Fruit fly (Drosophila melanogaster) whole organism, embryonic: ENCODE data around the gene CG5835.

Source experiments
- Atf6 ChIP-seq: fragments of 200-800 bp; sonication (Bioruptor generic); IDR thresholded peaks from 2 replicates; pipeline ENCODE4 v1.3.6; 2022; ENCODE audit warnings: missing biosample characterization, missing genetic modification characterization
- Blimp-1 ChIP-seq: fragments of 200-800 bp; sonication (Bioruptor generic); optimal IDR thresholded peaks from 3 replicates; lab custom pipeline; 2018; ENCODE audit warnings: missing biosample characterization, missing genetic modification characterization, mild to moderate bottlenecking, moderate library complexity, missing genetic modification reagents
- BtbVII ChIP-seq: fragments of 200-800 bp; sonication (Bioruptor generic); optimal IDR thresholded peaks from 3 replicates; lab custom pipeline; 2017; ENCODE audit warnings: missing biosample characterization, mild to moderate bottlenecking, missing genetic modification characterization
- CG1024 ChIP-seq: fragments of 200-800 bp; sonication (Bioruptor generic); IDR thresholded peaks from 2 replicates; pipeline ENCODE4 v1.3.6; 2022; ENCODE audit warnings: missing biosample characterization, missing genetic modification characterization
- CG11247 ChIP-seq: fragments of 200-800 bp; sonication (Bioruptor generic); IDR thresholded peaks from 2 replicates; pipeline ENCODE4 v1.3.6; 2022; ENCODE audit warnings: missing biosample characterization, missing genetic modification characterization
- CG11398 ChIP-seq: fragments of 200-800 bp; sonication (Bioruptor generic); optimal IDR thresholded peaks from 2 replicates; lab custom pipeline; 2016; ENCODE audit warnings: missing biosample characterization, missing genetic modification characterization
- CG11560 ChIP-seq: fragments of 200-800 bp; sonication (Bioruptor generic); IDR thresholded peaks from 3 replicates; pipeline ENCODE4 v1.3.6; 2022; ENCODE audit warnings: missing biosample characterization, missing genetic modification characterization
- CG11696 ChIP-seq: fragments of 200-800 bp; sonication (Bioruptor generic); IDR thresholded peaks from 2 replicates; pipeline ENCODE4 v1.3.6; 2022; ENCODE audit warnings: missing biosample characterization, missing genetic modification characterization
- CG1233 ChIP-seq: fragments of 200-800 bp; sonication (Bioruptor generic); optimal IDR thresholded peaks from 4 replicates; lab custom pipeline; 2018; ENCODE audit warnings: missing biosample characterization, mild to moderate bottlenecking, missing genetic modification characterization
- CG12391 ChIP-seq: fragments of 200-800 bp; sonication (Bioruptor generic); optimal IDR thresholded peaks from 3 replicates; lab custom pipeline; 2018; ENCODE audit warnings: missing biosample characterization, mild to moderate bottlenecking, missing genetic modification characterization, moderate library complexity
- CG14860 ChIP-seq: fragments of 200-800 bp; sonication (Bioruptor generic); IDR thresholded peaks from 3 replicates; pipeline ENCODE4 v1.3.6; 2022; ENCODE audit warnings: missing biosample characterization, missing genetic modification characterization; ENCODE audit not compliant: partially characterized antibody
- CG17186 ChIP-seq: fragments of 200-800 bp; sonication (Bioruptor generic); optimal IDR thresholded peaks from 3 replicates; lab custom pipeline; 2017; ENCODE audit warnings: missing biosample characterization, missing genetic modification reagents, missing genetic modification characterization
- CG17612 ChIP-seq: fragments of 200-800 bp; sonication (Bioruptor generic); IDR thresholded peaks from 2 replicates; pipeline ENCODE4 v1.3.6; 2022; ENCODE audit warnings: missing biosample characterization, missing genetic modification characterization
- CG30403 ChIP-seq: fragments of 200-800 bp; sonication (Bioruptor generic); optimal IDR thresholded peaks from 3 replicates; lab custom pipeline; 2016; ENCODE audit warnings: missing biosample characterization, missing genetic modification characterization
- CG4707 ChIP-seq: fragments of 200-800 bp; sonication (Bioruptor generic); optimal IDR thresholded peaks from 2 replicates; lab custom pipeline; 2018; ENCODE audit warnings: missing biosample characterization, mild to moderate bottlenecking, missing genetic modification characterization, moderate library complexity
- CG4730 ChIP-seq: fragments of 200-800 bp; sonication (Bioruptor generic); IDR thresholded peaks from 2 replicates; pipeline ENCODE4 v1.3.6; 2022; ENCODE audit warnings: missing biosample characterization, missing genetic modification characterization
- CG6765 ChIP-seq: fragments of 200-800 bp; sonication (Bioruptor generic); optimal IDR thresholded peaks from 3 replicates; lab custom pipeline; 2017; ENCODE audit warnings: missing biosample characterization, mild to moderate bottlenecking, missing genetic modification characterization
- CG7556 ChIP-seq: fragments of 200-800 bp; sonication (Bioruptor generic); optimal IDR thresholded peaks from 2 replicates; lab custom pipeline; 2017; ENCODE audit warnings: missing biosample characterization, mild to moderate bottlenecking, missing genetic modification characterization
- CG7786 ChIP-seq: fragments of 200-800 bp; sonication (Bioruptor generic); optimal IDR thresholded peaks from 2 replicates; lab custom pipeline; 2016; ENCODE audit warnings: missing biosample characterization, missing genetic modification characterization
- CG8924 ChIP-seq: fragments of 200-800 bp; optimal IDR thresholded peaks from 3 replicates; lab custom pipeline; 2019; ENCODE audit warnings: missing biosample characterization, mild to moderate bottlenecking, missing genetic modification characterization, moderate library complexity
- CG8944 ChIP-seq: fragments of 200-800 bp; sonication (Bioruptor generic); optimal IDR thresholded peaks from 3 replicates; lab custom pipeline; 2016; ENCODE audit warnings: missing biosample characterization, missing genetic modification characterization
- Dek ChIP-seq: fragments of 200-800 bp; sonication (Bioruptor generic); optimal IDR thresholded peaks from 3 replicates; lab custom pipeline; 2019; ENCODE audit warnings: missing biosample characterization, mild to moderate bottlenecking, missing genetic modification characterization, moderate library complexity
- E2f2 ChIP-seq: fragments of 200-800 bp; sonication (Bioruptor generic); IDR thresholded peaks from 2 replicates; pipeline ENCODE4 v1.3.6; 2022; ENCODE audit warnings: missing biosample characterization, missing genetic modification characterization
- Hey ChIP-seq: fragments of 200-800 bp; sonication (Bioruptor generic); optimal IDR thresholded peaks from 3 replicates; lab custom pipeline; 2018; ENCODE audit warnings: missing biosample characterization, mild to moderate bottlenecking, missing genetic modification characterization
- Hmr ChIP-seq: fragments of 200-800 bp; sonication (Bioruptor generic); optimal IDR thresholded peaks from 3 replicates; lab custom pipeline; 2017; ENCODE audit warnings: mild to moderate bottlenecking, missing biosample characterization, missing genetic modification reagents, missing genetic modification characterization
- Hr78 ChIP-seq, 2 experiments: fragments of 200-800 bp in 1 of 2; fragments of >200 bp in 1 of 2; sonication (Bioruptor generic) in 1 of 2; optimal IDR thresholded peaks; 2 replicates each; lab custom pipeline; 2017 to 2019; ENCODE audit warnings: missing biosample characterization in 2 of 2, missing genetic modification characterization in 2 of 2, mild to moderate bottlenecking in 1 of 2, moderate library complexity in 1 of 2
- Meics ChIP-seq: fragments of 200-800 bp; sonication (Bioruptor generic); optimal IDR thresholded peaks from 2 replicates; lab custom pipeline; 2017; ENCODE audit warnings: missing biosample characterization, mild to moderate bottlenecking, missing genetic modification characterization
- PHDP ChIP-seq: fragments of 200-800 bp; sonication (Bioruptor generic); optimal IDR thresholded peaks from 3 replicates; lab custom pipeline; 2018; ENCODE audit warnings: missing biosample characterization, mild to moderate bottlenecking, missing genetic modification characterization, moderate library complexity
- Sox102F ChIP-seq: fragments of 200-800 bp; sonication (Bioruptor generic); optimal IDR thresholded peaks from 2 replicates; lab custom pipeline; 2018; ENCODE audit warnings: missing biosample characterization, mild to moderate bottlenecking, missing genetic modification characterization, moderate library complexity
- Ssrp ChIP-seq: fragments of 200-800 bp; sonication (Bioruptor generic); optimal IDR thresholded peaks from 2 replicates; lab custom pipeline; 2018; ENCODE audit warnings: missing biosample characterization, mild to moderate bottlenecking, missing genetic modification characterization, moderate library complexity
- YL-1 ChIP-seq: fragments of 200-800 bp; sonication (Bioruptor generic); optimal IDR thresholded peaks from 3 replicates; lab custom pipeline; 2017; ENCODE audit warnings: missing biosample characterization, mild to moderate bottlenecking, missing genetic modification characterization
- ac ChIP-seq: fragments of 200-800 bp; sonication (Bioruptor generic); optimal IDR thresholded peaks from 3 replicates; lab custom pipeline; 2017; ENCODE audit warnings: missing biosample characterization, mild to moderate bottlenecking, missing genetic modification characterization
- cwo ChIP-seq: fragments of 200-800 bp; sonication (Bioruptor generic); optimal IDR thresholded peaks from 3 replicates; lab custom pipeline; 2017; ENCODE audit warnings: missing biosample characterization, missing genetic modification characterization, mild to moderate bottlenecking, moderate library complexity, missing genetic modification reagents
- disco-r ChIP-seq: fragments of 200-800 bp; sonication (Bioruptor generic); optimal IDR thresholded peaks from 2 replicates; lab custom pipeline; 2016; ENCODE audit warnings: missing biosample characterization, missing genetic modification characterization
- ems ChIP-seq: fragments of 200-800 bp; sonication (Bioruptor generic); optimal IDR thresholded peaks from 3 replicates; lab custom pipeline; 2016; ENCODE audit warnings: missing biosample characterization, missing genetic modification characterization
- ewg ChIP-seq: fragments of 200-800 bp; sonication (Bioruptor generic); optimal IDR thresholded peaks from 3 replicates; lab custom pipeline; 2017; ENCODE audit warnings: mild to moderate bottlenecking, missing biosample characterization, missing genetic modification reagents, missing genetic modification characterization
- fd64A ChIP-seq: fragments of 200-800 bp; sonication (Bioruptor generic); optimal IDR thresholded peaks from 3 replicates; lab custom pipeline; 2018; ENCODE audit warnings: missing biosample characterization, mild to moderate bottlenecking, missing genetic modification characterization
- gce ChIP-seq: fragments of 200-800 bp; sonication (Bioruptor generic); IDR thresholded peaks from 3 replicates; pipeline ENCODE4 v1.3.6; 2022; ENCODE audit warnings: missing biosample characterization, missing genetic modification characterization
- gcm2 ChIP-seq: fragments of 200-800 bp; sonication (Bioruptor generic); optimal IDR thresholded peaks from 2 replicates; lab custom pipeline; 2016; ENCODE audit warnings: missing biosample characterization, missing genetic modification characterization
- grn ChIP-seq: fragments of 200-800 bp; sonication (Bioruptor generic); optimal IDR thresholded peaks from 3 replicates; lab custom pipeline; 2017; ENCODE audit warnings: missing biosample characterization, missing genetic modification characterization
- ind ChIP-seq: fragments of 200-800 bp; sonication (Bioruptor generic); optimal IDR thresholded peaks from 3 replicates; lab custom pipeline; 2016; ENCODE audit warnings: missing biosample characterization, missing genetic modification characterization
- jing ChIP-seq: fragments of 200-800 bp; sonication (Bioruptor generic); optimal IDR thresholded peaks from 2 replicates; lab custom pipeline; 2018; ENCODE audit warnings: missing biosample characterization, mild to moderate bottlenecking, missing genetic modification characterization
- pnt ChIP-seq: fragments of 200-800 bp; sonication (Bioruptor generic); optimal IDR thresholded peaks from 3 replicates; lab custom pipeline; 2016; ENCODE audit warnings: missing biosample characterization, missing genetic modification characterization
- sd ChIP-seq: fragments of 200-800 bp; sonication (Bioruptor generic); optimal IDR thresholded peaks from 3 replicates; lab custom pipeline; 2018; ENCODE audit warnings: missing biosample characterization, mild to moderate bottlenecking, missing genetic modification characterization, moderate library complexity
- shn ChIP-seq: fragments of 200-800 bp; sonication (Bioruptor generic); optimal IDR thresholded peaks from 3 replicates; lab custom pipeline; 2016; ENCODE audit warnings: missing biosample characterization, missing genetic modification characterization
- sisA ChIP-seq: fragments of 200-800 bp; sonication (Bioruptor generic); IDR thresholded peaks from 2 replicates; pipeline ENCODE4 v1.3.6; 2022; ENCODE audit warnings: missing biosample characterization, missing genetic modification characterization
- unpg ChIP-seq: fragments of 200-800 bp; sonication (Bioruptor generic); optimal IDR thresholded peaks from 3 replicates; lab custom pipeline; 2018; ENCODE audit warnings: missing biosample characterization, mild to moderate bottlenecking, missing genetic modification characterization, moderate library complexity
- vfl ChIP-seq: fragments of 200-800 bp; sonication (Bioruptor generic); optimal IDR thresholded peaks from 2 replicates; lab custom pipeline; 2016; ENCODE audit warnings: missing biosample characterization, missing genetic modification characterization
- yki ChIP-seq: fragments of >200 bp; optimal IDR thresholded peaks from 3 replicates; lab custom pipeline; 2018
- z ChIP-seq: fragments of 200-800 bp; sonication (Bioruptor generic); IDR thresholded peaks from 3 replicates; pipeline ENCODE4 v1.3.6; 2022; ENCODE audit warnings: missing biosample characterization, missing genetic modification characterization

Gene CG5835

DNA sequence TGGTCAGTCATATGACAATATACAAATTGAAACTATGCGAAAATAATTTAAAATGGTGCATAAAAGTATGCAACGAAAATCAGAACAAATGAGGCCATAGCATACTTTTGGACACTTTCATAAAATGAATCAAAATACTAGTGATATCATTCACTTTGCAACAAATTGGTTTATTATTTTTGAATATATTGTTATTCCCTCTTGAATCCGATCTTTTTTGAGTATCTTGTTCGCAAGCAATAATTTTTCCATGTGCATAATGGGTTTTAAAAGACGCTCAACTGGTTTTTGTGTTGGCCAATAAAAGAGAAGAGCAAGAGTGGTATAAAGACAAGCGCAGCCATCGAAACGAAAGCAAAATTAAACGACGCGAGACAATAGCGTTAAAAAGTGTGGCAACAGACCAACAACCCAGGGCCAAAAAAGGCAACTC, 34.2 kb upstream of the CG5835 start (continued):
- TF ChIP-seq CG12391 (tag; lab: Kevin White, UChicago) (peak; percentile 19), PHDP (peak; percentile 26), Ssrp (tag; lab: Kevin White, UChicago) (peak; percentile 23), CG30403 (peak; percentile 24), CG17612 (GFP tag; lab: Robert Waterston, UW) (peak; percentile 98), unpg (GFP tag; lab: Kevin White, UChicago) (peak; percentile 27)

DNA sequence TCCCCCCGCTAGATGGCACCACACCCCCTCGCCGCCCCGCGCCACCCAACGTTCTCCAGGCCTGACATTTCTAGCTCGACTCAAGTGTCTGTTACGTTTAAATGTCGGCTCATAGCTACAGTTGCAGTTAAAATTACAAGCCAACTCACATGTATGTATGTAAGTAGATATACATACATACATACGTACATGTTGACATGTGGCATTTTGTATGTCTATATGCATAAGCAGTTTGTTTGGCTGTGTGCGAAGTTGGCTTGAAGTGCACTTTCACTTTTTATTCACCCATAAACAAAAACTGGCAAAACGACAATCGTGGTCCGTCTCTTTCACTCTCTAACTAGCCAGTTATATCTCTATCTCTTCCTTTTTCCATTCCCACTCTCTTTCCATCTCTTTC, 29.4 kb upstream of the CG5835 start:
- no peak for TF ChIP-seq CG4730 (GFP tag; lab: Robert Waterston, UW)
- peak; percentile 56 for TF ChIP-seq fd64A (GFP tag; lab: Kevin White, UChicago)
- no peak for TF ChIP-seq BtbVII (GFP tag; lab: Kevin White, UChicago)
- no peak for TF ChIP-seq Meics (GFP tag; lab: Kevin White, UChicago)
- no peak for TF ChIP-seq ind (GFP tag; lab: Kevin White, UChicago)
- TF ChIP-seq CG14860 (GFP tag; lab: Robert Waterston, UW), result no peak
- no peak for TF ChIP-seq CG17186 (GFP tag; lab: Kevin White, UChicago)
- TF ChIP-seq CG7556 (GFP tag; lab: Kevin White, UChicago), result no peak
- peak; percentile 44; the same call in 1 of the 2 replicates for TF ChIP-seq CG1024 (GFP tag; lab: Robert Waterston, UW)
- no peak for TF ChIP-seq Hey
- TF ChIP-seq ac, result no peak
- TF ChIP-seq cwo (GFP tag; lab: Kevin White, UChicago), result no peak
- TF ChIP-seq gcm2 (GFP tag; lab: Kevin White, UChicago), result no peak
- TF ChIP-seq CG11560, result no peak
- peak; percentile 42 for TF ChIP-seq ewg (GFP tag; lab: Kevin White, UChicago)
- no peak for TF ChIP-seq sisA (GFP tag; lab: Robert Waterston, UW)
- no peak for TF ChIP-seq ems
- TF ChIP-seq CG11398 (GFP tag; lab: Kevin White, UChicago), result no peak
- TF ChIP-seq YL-1 (GFP tag; lab: Kevin White, UChicago), result no peak
- no peak for TF ChIP-seq Dek (tag; lab: Kevin White, UChicago)
- TF ChIP-seq gce (GFP tag; lab: Robert Waterston, UW), result peak; percentile 75; the same call in 1 of the 3 replicates
- no peak for TF ChIP-seq CG7786
- peak; percentile 31 for TF ChIP-seq CG4707 (GFP tag; lab: Kevin White, UChicago)
- no peak for TF ChIP-seq z (GFP tag; lab: Robert Waterston, UW)
- no peak for TF ChIP-seq CG1233
- TF ChIP-seq vfl (GFP tag; lab: Kevin White, UChicago), result no peak
- no peak for TF ChIP-seq CG11696 (GFP tag; lab: Robert Waterston, UW)
- no peak for TF ChIP-seq CG8924 (tag; lab: Kevin White, UChicago)
- no peak for TF ChIP-seq grn (GFP tag; lab: Kevin White, UChicago)
- no peak for TF ChIP-seq CG8944 (GFP tag; lab: Kevin White, UChicago)
- TF ChIP-seq Blimp-1, result peak; percentile 92
- no peak for TF ChIP-seq E2f2 (GFP tag; lab: Robert Waterston, UW)
- no peak for TF ChIP-seq jing
- no peak for TF ChIP-seq shn
- TF ChIP-seq Hr78 (GFP tag; optimal IDR thresholded peaks at IDR 0.05; lab: Kevin White, UChicago), result no peak
- peak; percentile 41 for TF ChIP-seq Sox102F (GFP tag; lab: Kevin White, UChicago)
- TF ChIP-seq Hmr (GFP tag; lab: Kevin White, UChicago), result no peak
- no peak for TF ChIP-seq CG11247 (GFP tag; lab: Robert Waterston, UW)
- TF ChIP-seq yki (lab: Kevin White, UChicago), result no peak
- no peak for TF ChIP-seq disco-r
- TF ChIP-seq CG6765, result no peak
- TF ChIP-seq pnt, result no peak
- no peak for TF ChIP-seq sd (tag; lab: Kevin White, UChicago)
- TF ChIP-seq Atf6 (GFP tag; lab: Robert Waterston, UW), result no peak
